Fruit fly (Drosophila melanogaster) S2 (cell line): Measurements from ENCODE around the gene Gycbeta100B.

Source experiments
- CG8478 ChIP-seq: fragments of >200 bp; optimal IDR thresholded peaks from 2 replicates; lab custom pipeline; 2018
- CTCF ChIP-seq, 2 experiments: fragments of >200 bp; optimal IDR thresholded peaks; 2 replicates each; lab custom pipeline; 2018

DNA sequence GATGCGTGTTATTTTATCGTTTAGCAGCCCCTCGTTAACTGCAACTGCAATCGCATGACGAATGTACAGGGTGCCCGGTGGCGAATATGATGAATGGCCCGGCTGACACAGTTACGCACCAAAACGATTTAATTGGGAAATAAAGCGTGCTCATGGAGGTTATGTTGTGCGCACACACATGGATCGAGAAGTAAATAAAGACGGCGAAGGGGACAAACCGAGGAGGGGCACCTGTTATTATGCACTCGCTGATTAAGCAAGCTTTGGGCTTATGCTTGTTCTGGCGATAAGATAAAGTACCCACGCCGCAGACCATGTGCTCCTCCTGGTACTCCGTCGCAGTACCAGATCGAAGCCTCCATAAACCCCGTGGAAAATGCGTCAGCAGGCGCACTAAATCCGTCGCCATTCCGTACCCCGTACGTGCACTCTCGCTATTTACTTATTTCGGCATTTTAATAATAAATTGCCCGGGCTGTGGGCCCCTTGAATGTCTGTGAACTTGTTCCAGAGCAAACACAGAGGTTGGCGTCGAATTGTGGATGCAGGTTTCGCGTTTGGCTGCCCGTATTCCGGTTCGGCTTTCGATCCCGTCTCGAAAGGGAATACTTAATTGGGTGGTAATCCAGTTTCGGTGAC, 91.0 kb downstream of the Gycbeta100B start:
- TF ChIP-seq CG8478 (lab: Kevin White, UChicago) (no peak), CTCF (optimal IDR thresholded peaks at IDR 0.05; lab: Kevin White, UChicago) (no peak)
